Fruit fly (Drosophila melanogaster): ENCODE results near the gene CG15269.

Gene CG15269

DNA sequence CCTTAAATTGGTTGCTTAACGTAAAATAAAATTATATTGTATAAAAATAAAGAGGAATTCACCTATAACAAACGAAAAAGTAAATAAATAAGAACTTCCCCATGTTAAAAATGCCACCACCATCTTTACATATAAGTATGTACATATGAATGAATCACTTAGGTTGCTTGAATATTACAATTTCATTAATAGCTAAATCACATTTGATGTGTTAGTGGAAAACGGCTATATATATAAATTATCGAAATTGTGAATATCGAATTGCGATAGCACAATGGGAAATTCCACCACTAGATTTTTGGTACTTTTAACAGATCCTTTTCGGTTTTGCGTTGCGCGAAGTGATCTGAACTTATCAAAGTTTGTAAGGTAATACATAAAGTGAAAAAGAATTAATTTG lies 47.8 kb upstream of the CG15269 start, which contains the start of the genes solo and vas (continued):
- TF ChIP-seq Ssrp (tag; optimal IDR thresholded peaks at IDR 0.05) = peak; percentile 61
- TF ChIP-seq Chrac-16 (GFP tag; optimal IDR thresholded peaks at IDR 0.05) = peak; percentile 50
- peak; percentile 59 for TF ChIP-seq CG18262 (tag; optimal IDR thresholded peaks at IDR 0.05)
- TF ChIP-seq az2 (GFP tag; optimal IDR thresholded peaks at IDR 0.05) = peak; percentile 26
- peak; percentile 64 for TF ChIP-seq zen (tag; optimal IDR thresholded peaks at IDR 0.05)
- no peak for TF ChIP-seq mld (GFP tag; IDR thresholded peaks at IDR 0.05; ENCODE audit: partially characterized antibody)
- peak; percentile 55 for TF ChIP-seq CG13894 (tag; optimal IDR thresholded peaks at IDR 0.05)
- peak; percentile 39; the same call in 1 of the 2 replicates for TF ChIP-seq unc-4 (GFP tag; IDR thresholded peaks at IDR 0.05; ENCODE audit: partially characterized antibody)
- peak; percentile 67; the same call in 1 of the 2 replicates for TF ChIP-seq CG32532 (GFP tag; IDR thresholded peaks at IDR 0.05)
- peak in 1 of 2 experiments; percentile 52 for TF ChIP-seq Hr51 (GFP tag; optimal IDR thresholded peaks at IDR 0.05)
- TF ChIP-seq Atf3 (GFP tag; optimal IDR thresholded peaks at IDR 0.05) = no peak
- no peak for TF ChIP-seq NFAT (GFP tag; IDR thresholded peaks at IDR 0.05)
- TF ChIP-seq CG13296 (GFP tag; optimal IDR thresholded peaks at IDR 0.05) = peak; percentile 12
- TF ChIP-seq Six4 (GFP tag; optimal IDR thresholded peaks at IDR 0.05) = no peak
- TF ChIP-seq Blimp-1 (GFP tag; optimal IDR thresholded peaks at IDR 0.05) = peak; percentile 30
- TF ChIP-seq CG17328 (GFP tag; IDR thresholded peaks at IDR 0.05) = 0 out of 2 replicates have a peak, but pooled peaks have one; percentile 43
- no peak for TF ChIP-seq peb (GFP tag; IDR thresholded peaks at IDR 0.05)
- TF ChIP-seq CG30403 (GFP tag; optimal IDR thresholded peaks at IDR 0.05) = peak; percentile 63
- peak; percentile 72 for TF ChIP-seq nmo (GFP tag; optimal IDR thresholded peaks at IDR 0.05)
- TF ChIP-seq sc (optimal IDR thresholded peaks at IDR 0.05) = no peak
- TF ChIP-seq sc (GFP tag; optimal IDR thresholded peaks at IDR 0.05) = no peak
- TF ChIP-seq CG14860 (GFP tag; IDR thresholded peaks at IDR 0.05; ENCODE audit: partially characterized antibody) = peak; percentile 27; the same call in 1 of the 3 replicates
- peak; percentile 46; the same call in 1 of the 3 replicates for TF ChIP-seq HLH4C (GFP tag; IDR thresholded peaks at IDR 0.05; ENCODE audit: partially characterized antibody)
- no peak for TF ChIP-seq Gsc (GFP tag; IDR thresholded peaks at IDR 0.05)
- TF ChIP-seq slbo (GFP tag; IDR thresholded peaks at IDR 0.05) = peak; percentile 67
- peak; percentile 23 for TF ChIP-seq ewg (GFP tag; optimal IDR thresholded peaks at IDR 0.05)
- TF ChIP-seq Fer1 (GFP tag; optimal IDR thresholded peaks at IDR 0.05) = peak; percentile 5
- TF ChIP-seq CG7372 (GFP tag; IDR thresholded peaks at IDR 0.05) = no peak
- peak; percentile 50 for TF ChIP-seq PHDP (tag; optimal IDR thresholded peaks at IDR 0.05)
- no peak for TF ChIP-seq corto (GFP tag; optimal IDR thresholded peaks at IDR 0.05)
- no peak for TF ChIP-seq tll (GFP tag; optimal IDR thresholded peaks at IDR 0.05)
- no peak for TF ChIP-seq CG33213 (GFP tag; optimal IDR thresholded peaks at IDR 0.05)
- TF ChIP-seq CG12769 (tag; optimal IDR thresholded peaks at IDR 0.05) = peak; percentile 51
- peak; percentile 45; the same call in 2 of the 4 replicates for TF ChIP-seq Dll (GFP tag; IDR thresholded peaks at IDR 0.05; ENCODE audit: partially characterized antibody)
- peak; percentile 71 for TF ChIP-seq CG12659 (GFP tag; optimal IDR thresholded peaks at IDR 0.05)
- peak; percentile 59 for TF ChIP-seq CG13775 (GFP tag; optimal IDR thresholded peaks at IDR 0.05)
- TF ChIP-seq dysf (GFP tag; IDR thresholded peaks at IDR 0.05) = peak; percentile 47; the same call in 2 of the 3 replicates
- peak; percentile 75 for TF ChIP-seq CG8290 (GFP tag; optimal IDR thresholded peaks at IDR 0.05)
- TF ChIP-seq CG8290 (tag; optimal IDR thresholded peaks at IDR 0.05) = peak; percentile 29 to 84
- peak; percentile 25 for TF ChIP-seq CG12744 (GFP tag; optimal IDR thresholded peaks at IDR 0.05)
- TF ChIP-seq pum (GFP tag; optimal IDR thresholded peaks at IDR 0.05) = peak; percentile 18
- TF ChIP-seq Scr (GFP tag; IDR thresholded peaks at IDR 0.05; ENCODE audit: partially characterized antibody) = peak; percentile 24; the same call in 1 of the 2 replicates
- peak; percentile 60 for TF ChIP-seq dmrt11E (tag; optimal IDR thresholded peaks at IDR 0.05)
- no peak for TF ChIP-seq pros (GFP tag; optimal IDR thresholded peaks at IDR 0.05)
- TF ChIP-seq CG9437 (GFP tag; optimal IDR thresholded peaks at IDR 0.05) = peak; percentile 20
- TF ChIP-seq mam (GFP tag; optimal IDR thresholded peaks at IDR 0.05) = peak; percentile 42
- TF ChIP-seq CG18599 (GFP tag; optimal IDR thresholded peaks at IDR 0.05) = peak; percentile 31
- peak; percentile 61 for TF ChIP-seq BEAF-32 (GFP tag; optimal IDR thresholded peaks at IDR 0.05)
- peak; percentile 68 for TF ChIP-seq grau (tag; optimal IDR thresholded peaks at IDR 0.05)
